Fruit fly (Drosophila melanogaster) whole organism, adult: Measurements from ENCODE around the gene CG11436.

ENCODE experiments used
- CG11617 ChIP-seq: fragments of 200-800 bp; sonication (Bioruptor generic); optimal IDR thresholded peaks from 2 replicates; lab custom pipeline; 2017; ENCODE audit warnings: mild to moderate bottlenecking, missing biosample characterization, missing genetic modification reagents, missing genetic modification characterization
- CG12768 ChIP-seq: fragments of 200-800 bp; sonication (Bioruptor generic); optimal IDR thresholded peaks from 2 replicates; lab custom pipeline; 2017; ENCODE audit warnings: missing biosample characterization, missing genetic modification characterization, mild to moderate bottlenecking, moderate library complexity, missing genetic modification reagents
- CG14711 ChIP-seq: fragments of 200-800 bp; sonication (Bioruptor generic); optimal IDR thresholded peaks from 2 replicates; lab custom pipeline; 2018; ENCODE audit warnings: missing biosample characterization, mild to moderate bottlenecking, missing genetic modification characterization, moderate library complexity
- CG1620 ChIP-seq: fragments of 200-800 bp; sonication (Bioruptor generic); optimal IDR thresholded peaks from 2 replicates; lab custom pipeline; 2016; ENCODE audit warnings: missing biosample characterization, missing genetic modification characterization
- CG33017 ChIP-seq: fragments of 200-800 bp; sonication (Bioruptor generic); optimal IDR thresholded peaks from 2 replicates; lab custom pipeline; 2018; ENCODE audit warnings: missing biosample characterization, mild to moderate bottlenecking, missing genetic modification characterization, moderate library complexity
- CG5204 ChIP-seq: fragments of 200-800 bp; sonication (Bioruptor generic); optimal IDR thresholded peaks from 2 replicates; lab custom pipeline; 2016; ENCODE audit warnings: missing biosample characterization, missing genetic modification characterization
- CG7045 ChIP-seq: fragments of 200-800 bp; sonication (Bioruptor generic); optimal IDR thresholded peaks from 2 replicates; lab custom pipeline; 2017; ENCODE audit warnings: missing biosample characterization, mild to moderate bottlenecking, missing genetic modification characterization
- CG7101 ChIP-seq: fragments of 200-800 bp; sonication (Bioruptor generic); optimal IDR thresholded peaks from 2 replicates; lab custom pipeline; 2018; ENCODE audit warnings: missing biosample characterization, mild to moderate bottlenecking, missing genetic modification characterization, moderate library complexity
- Clk ChIP-seq: fragments of 200-800 bp; sonication (Bioruptor generic); optimal IDR thresholded peaks from 2 replicates; lab custom pipeline; 2017; ENCODE audit warnings: missing biosample characterization, missing genetic modification characterization
- Crg-1 ChIP-seq: fragments of 200-800 bp; sonication (Bioruptor generic); optimal IDR thresholded peaks from 2 replicates; lab custom pipeline; 2016; ENCODE audit warnings: missing biosample characterization, missing genetic modification characterization
- Hr96 ChIP-seq: fragments of 200-800 bp; sonication (Bioruptor generic); optimal IDR thresholded peaks from 2 replicates; lab custom pipeline; 2016; ENCODE audit warnings: missing biosample characterization, missing genetic modification characterization
- Mnt ChIP-seq: fragments of 200-800 bp; sonication (Bioruptor generic); optimal IDR thresholded peaks from 2 replicates; lab custom pipeline; 2016; ENCODE audit warnings: missing biosample characterization, mild to moderate bottlenecking, missing genetic modification characterization
- bab1 ChIP-seq: fragments of 200-800 bp; sonication (Bioruptor generic); optimal IDR thresholded peaks from 3 replicates; lab custom pipeline; 2019; ENCODE audit warnings: missing biosample characterization, mild to moderate bottlenecking, missing genetic modification characterization, moderate library complexity
- cic ChIP-seq: fragments of 200-800 bp; sonication (Bioruptor generic); optimal IDR thresholded peaks from 2 replicates; lab custom pipeline; 2017; ENCODE audit warnings: missing biosample characterization, mild to moderate bottlenecking, missing genetic modification characterization, moderate library complexity
- cnc ChIP-seq, 2 experiments: fragments of >200 bp; optimal IDR thresholded peaks; 2 replicates each; lab custom pipeline; 2017
- kay ChIP-seq: fragments of 200-800 bp; sonication (Bioruptor generic); peaks from one replicate; lab custom pipeline; 2016; ENCODE audit warnings: missing biosample characterization, missing genetic modification characterization, borderline replicate concordance
- ovo ChIP-seq: fragments of 200-800 bp; sonication (Bioruptor generic); optimal IDR thresholded peaks from 2 replicates; lab custom pipeline; 2016; ENCODE audit warnings: missing biosample characterization, missing genetic modification characterization
- pad ChIP-seq: fragments of 200-800 bp; sonication (Bioruptor generic); optimal IDR thresholded peaks from 3 replicates; lab custom pipeline; 2017; ENCODE audit warnings: missing biosample characterization, missing genetic modification characterization, mild to moderate bottlenecking, moderate library complexity, missing genetic modification reagents
- tj ChIP-seq: fragments of 200-800 bp; sonication (Bioruptor generic); optimal IDR thresholded peaks from 3 replicates; lab custom pipeline; 2017; ENCODE audit warnings: missing biosample characterization, mild to moderate bottlenecking, missing genetic modification characterization, moderate library complexity
- toe ChIP-seq: fragments of 200-800 bp; sonication (Bioruptor generic); optimal IDR thresholded peaks from 2 replicates; lab custom pipeline; 2016; ENCODE audit warnings: missing biosample characterization, missing genetic modification characterization

Gene CG11436

dm6 chrX:4563980-4564379, 12.3 kb upstream of the CG11436 start:
- no peak for TF ChIP-seq CG33017 (tag; lab: Kevin White, UChicago)
- TF ChIP-seq bab1 (GFP tag; lab: Kevin White, UChicago), result no peak

- TF ChIP-seq CG11617 (GFP tag; lab: Kevin White, UChicago), result no peak
- TF ChIP-seq tj (GFP tag; lab: Kevin White, UChicago), result no peak
- TF ChIP-seq CG12768 (GFP tag; lab: Kevin White, UChicago), result no peak
- no peak for TF ChIP-seq ovo (GFP tag; lab: Kevin White, UChicago)
- no peak for TF ChIP-seq cnc (optimal IDR thresholded peaks at IDR 0.05; lab: Kevin White, UChicago)
- no peak for TF ChIP-seq CG7045 (GFP tag; lab: Kevin White, UChicago)
- no peak for TF ChIP-seq kay (GFP tag; lab: Kevin White, UChicago)
- no peak for TF ChIP-seq CG1620 (GFP tag; lab: Kevin White, UChicago)
Measured at dm6 chrX:4560182-4560845, 8.6 kb upstream of the CG11436 start.

- TF ChIP-seq CG1620 (GFP tag; lab: Kevin White, UChicago), result no peak
- TF ChIP-seq CG7101, result no peak
- TF ChIP-seq Clk (GFP tag; lab: Kevin White, UChicago), result no peak
- no peak for TF ChIP-seq bab1 (GFP tag; lab: Kevin White, UChicago)
- TF ChIP-seq toe (GFP tag; lab: Kevin White, UChicago), result no peak
- TF ChIP-seq kay (GFP tag; lab: Kevin White, UChicago), result no peak
- no peak for TF ChIP-seq cic (GFP tag; lab: Kevin White, UChicago)
- no peak for TF ChIP-seq cnc (optimal IDR thresholded peaks at IDR 0.05; lab: Kevin White, UChicago)
- TF ChIP-seq Mnt (GFP tag; lab: Kevin White, UChicago), result no peak
- no peak for TF ChIP-seq Hr96 (GFP tag; lab: Kevin White, UChicago)
Measured at dm6 chrX:4557772-4558171, 6.1 kb upstream of the CG11436 start, which contains the start of gene CG3546. Gene CG3546 (plus strand): TSS chrX:4558072.

dm6 chrX:4555833-4556232, 4.2 kb upstream of the CG11436 start:
- TF ChIP-seq CG12768 (GFP tag; lab: Kevin White, UChicago), result no peak
- TF ChIP-seq Hr96 (GFP tag; lab: Kevin White, UChicago), result no peak

- TF ChIP-seq Clk (GFP tag; lab: Kevin White, UChicago) (no peak), bab1 (GFP tag; lab: Kevin White, UChicago) (no peak), CG1620 (GFP tag; lab: Kevin White, UChicago) (no peak), pad (GFP tag; lab: Kevin White, UChicago) (no peak), CG7101 (no peak), CG14711 (tag; lab: Kevin White, UChicago) (no peak), CG12768 (GFP tag; lab: Kevin White, UChicago) (no peak), ovo (GFP tag; lab: Kevin White, UChicago) (no peak), tj (GFP tag; lab: Kevin White, UChicago) (no peak), Hr96 (GFP tag; lab: Kevin White, UChicago) (no peak), CG5204 (GFP tag; lab: Kevin White, UChicago) (no peak), cic (GFP tag; lab: Kevin White, UChicago) (no peak), CG7045 (GFP tag; lab: Kevin White, UChicago) (no peak), CG11617 (GFP tag; lab: Kevin White, UChicago) (no peak), kay (GFP tag; lab: Kevin White, UChicago) (no peak), cnc (optimal IDR thresholded peaks at IDR 0.05; lab: Kevin White, UChicago) (no peak), CG33017 (tag; lab: Kevin White, UChicago) (no peak), Mnt (GFP tag; lab: Kevin White, UChicago) (no peak), Crg-1 (GFP tag; lab: Kevin White, UChicago) (no peak)
Measured at dm6 chrX:4554718-4555117, 3.0 kb upstream of the CG11436 start.

dm6 chrX:4553999-4554398, 2.3 kb upstream of the CG11436 start, which contains the start of gene CG11444:
Gene CG11444 (minus strand): TSS chrX:4554398.
- TF ChIP-seq CG33017 (tag; lab: Kevin White, UChicago) (no peak), CG5204 (GFP tag; lab: Kevin White, UChicago) (no peak), CG14711 (tag; lab: Kevin White, UChicago) (peak; percentile 55), tj (GFP tag; lab: Kevin White, UChicago) (peak; percentile 12), pad (GFP tag; lab: Kevin White, UChicago) (peak; percentile 70), CG7045 (GFP tag; lab: Kevin White, UChicago) (no peak), Clk (GFP tag; lab: Kevin White, UChicago) (no peak), kay (GFP tag; lab: Kevin White, UChicago) (no peak), Mnt (GFP tag; lab: Kevin White, UChicago) (peak; percentile 92), bab1 (GFP tag; lab: Kevin White, UChicago) (peak; percentile 73), toe (GFP tag; lab: Kevin White, UChicago) (no peak), CG7101 (peak; percentile 69), CG12768 (GFP tag; lab: Kevin White, UChicago) (no peak), CG11617 (GFP tag; lab: Kevin White, UChicago) (peak; percentile 1), Crg-1 (GFP tag; lab: Kevin White, UChicago) (peak; percentile 77), CG1620 (GFP tag; lab: Kevin White, UChicago) (peak; percentile 85), cic (GFP tag; lab: Kevin White, UChicago) (no peak), Hr96 (GFP tag; lab: Kevin White, UChicago) (no peak), cnc (optimal IDR thresholded peaks at IDR 0.05; lab: Kevin White, UChicago) (no peak), ovo (GFP tag; lab: Kevin White, UChicago) (peak; percentile 52)
